Fruit fly (Drosophila melanogaster): ENCODE data around the gene CG8360.

dm6 chr2L:8230255-8230654 lies 17.5 kb downstream of the CG8360 start:
- TF ChIP-seq GATAd (GFP tag; optimal IDR thresholded peaks at IDR 0.05) (no peak), Mio (GFP tag; optimal IDR thresholded peaks at IDR 0.05) (no peak), tai (GFP tag; optimal IDR thresholded peaks at IDR 0.05) (no peak), CG9705 (GFP tag; optimal IDR thresholded peaks at IDR 0.05) (no peak), h (GFP tag; optimal IDR thresholded peaks at IDR 0.05) (no peak), brk (GFP tag; optimal IDR thresholded peaks at IDR 0.05) (no peak), ey (GFP tag; optimal IDR thresholded peaks at IDR 0.05) (no peak), sage (GFP tag; optimal IDR thresholded peaks at IDR 0.05) (no peak)

All from whole organism, wandering third instar larva.